Worm (Caenorhabditis elegans): ENCODE data around the gene srz-79.

The srz-79 gene

ce11 chrIV:3520957-3521356, 27.5 kb downstream of the srz-79 start:
- TF ChIP-seq dmd-4 (tag; optimal IDR thresholded peaks at IDR 0.05) (no peak), nhr-11 (tag; optimal IDR thresholded peaks at IDR 0.05) (no peak), zag-1 (tag; optimal IDR thresholded peaks at IDR 0.05) (peak; percentile 39), nhr-6 (tag; optimal IDR thresholded peaks at IDR 0.05) (no peak), C34F6.9 (tag; optimal IDR thresholded peaks at IDR 0.05) (peak; percentile 10), nhr-21 (tag; optimal IDR thresholded peaks at IDR 0.05) (no peak), Y55F3AM.14 (GFP tag; optimal IDR thresholded peaks at IDR 0.05) (no peak), nhr-237 (tag; optimal IDR thresholded peaks at IDR 0.05) (no peak), sem-4 (tag; optimal IDR thresholded peaks at IDR 0.05) (peak; percentile 12), R02D3.7 (tag; optimal IDR thresholded peaks at IDR 0.05) (no peak), nhr-12 (tag; optimal IDR thresholded peaks at IDR 0.05) (no peak), mdl-1 (tag; optimal IDR thresholded peaks at IDR 0.05) (peak in 1 of 2 experiments; percentile 18), ztf-4 (tag; optimal IDR thresholded peaks at IDR 0.05) (no peak), egl-27 (tag; optimal IDR thresholded peaks at IDR 0.05) (no peak), nhr-77 (tag; optimal IDR thresholded peaks at IDR 0.05) (no peak), snpc-4 (tag; optimal IDR thresholded peaks at IDR 0.05) (no peak), unc-55 (GFP tag; optimal IDR thresholded peaks at IDR 0.05) (peak; percentile 31), mab-5 (tag; optimal IDR thresholded peaks at IDR 0.05) (no peak), peb-1 (tag; optimal IDR thresholded peaks at IDR 0.05) (no peak), ama-1 (optimal IDR thresholded peaks at IDR 0.05) (no peak), nhr-25 (tag; optimal IDR thresholded peaks at IDR 0.05) (no peak), lin-39 (tag; optimal IDR thresholded peaks at IDR 0.05) (no peak), ceh-16 (tag; optimal IDR thresholded peaks at IDR 0.05) (no peak), ztf-11 (tag; optimal IDR thresholded peaks at IDR 0.05) (no peak), sma-9 (GFP tag; optimal IDR thresholded peaks at IDR 0.05) (peak; percentile 31), sma-9 (tag; optimal IDR thresholded peaks at IDR 0.05) (no peak), aly-2 (tag; optimal IDR thresholded peaks at IDR 0.05) (no peak), unc-39 (tag; optimal IDR thresholded peaks at IDR 0.05) (no peak), lin-13 (GFP tag; optimal IDR thresholded peaks at IDR 0.05) (no peak), skn-1 (tag; optimal IDR thresholded peaks at IDR 0.05) (no peak), crh-2 (tag; optimal IDR thresholded peaks at IDR 0.05) (peak; percentile 10), lin-11 (tag; optimal IDR thresholded peaks at IDR 0.05) (no peak), fos-1 (tag; optimal IDR thresholded peaks at IDR 0.05) (no peak), ZK546.5 (tag; optimal IDR thresholded peaks at IDR 0.05) (no peak), F13H6.1 (tag; optimal IDR thresholded peaks at IDR 0.05) (peak; percentile 56), sma-3 (GFP tag; optimal IDR thresholded peaks at IDR 0.05) (no peak), elt-3 (tag; optimal IDR thresholded peaks at IDR 0.05) (no peak), blmp-1 (tag; optimal IDR thresholded peaks at IDR 0.05; ENCODE audit: insufficient read depth) (no peak), lsy-2 (tag; optimal IDR thresholded peaks at IDR 0.05) (peak in 1 of 2 experiments; percentile 10), ztf-1 (GFP tag; conservative IDR thresholded peaks at IDR 0.05) (no peak), mbf-1 (tag; optimal IDR thresholded peaks at IDR 0.05) (no peak), alr-1 (tag; optimal IDR thresholded peaks at IDR 0.05) (no peak), nhr-10 (tag; optimal IDR thresholded peaks at IDR 0.05) (no peak), elt-1 (tag; optimal IDR thresholded peaks at IDR 0.05) (no peak), unc-62 (GFP tag; optimal IDR thresholded peaks at IDR 0.05) (no peak), nhr-23 (tag; optimal IDR thresholded peaks at IDR 0.05) (no peak), ceh-82 (tag; optimal IDR thresholded peaks at IDR 0.05) (no peak), nhr-129 (tag; optimal IDR thresholded peaks at IDR 0.05) (peak; percentile 28), gmeb-1 (tag; optimal IDR thresholded peaks at IDR 0.05) (no peak)

ce11 chrIV:3521710-3522109, 28.3 kb downstream of the srz-79 start:
- TF ChIP-seq blmp-1 (tag; optimal IDR thresholded peaks at IDR 0.05; ENCODE audit: insufficient read depth) (no peak), nhr-129 (tag; optimal IDR thresholded peaks at IDR 0.05) (no peak), R02D3.7 (tag; optimal IDR thresholded peaks at IDR 0.05) (no peak), crh-2 (tag; optimal IDR thresholded peaks at IDR 0.05) (no peak), Y55F3AM.14 (GFP tag; optimal IDR thresholded peaks at IDR 0.05) (no peak), elt-3 (tag; optimal IDR thresholded peaks at IDR 0.05) (no peak), nhr-12 (tag; optimal IDR thresholded peaks at IDR 0.05) (no peak), nhr-23 (tag; optimal IDR thresholded peaks at IDR 0.05) (no peak), sma-3 (GFP tag; optimal IDR thresholded peaks at IDR 0.05) (no peak), nhr-10 (tag; optimal IDR thresholded peaks at IDR 0.05) (no peak)
